Fruit fly (Drosophila melanogaster) whole organism, embryonic: ENCODE results near the gene psh.

ENCODE experiments used
- Ada2b ChIP-seq: fragments of 200-800 bp; sonication (Bioruptor generic); IDR thresholded peaks from 2 replicates; pipeline ENCODE4 v1.3.6; 2022; ENCODE audit warnings: missing biosample characterization, missing genetic modification characterization
- CG11456 ChIP-seq: fragments of 200-800 bp; sonication (Bioruptor generic); IDR thresholded peaks from 3 replicates; pipeline ENCODE4 v1.3.6; 2022; ENCODE audit warnings: missing biosample characterization, missing genetic modification characterization
- CG14050 ChIP-seq: fragments of 200-800 bp; sonication (Bioruptor generic); IDR thresholded peaks from 3 replicates; pipeline ENCODE4 v1.3.6; 2022; ENCODE audit warnings: missing biosample characterization, missing genetic modification characterization
- CG16779 ChIP-seq: fragments of 200-800 bp; sonication (Bioruptor generic); IDR thresholded peaks from 2 replicates; pipeline ENCODE4 v1.3.6; 2022; ENCODE audit warnings: missing biosample characterization, missing genetic modification characterization
- CG17328 ChIP-seq: fragments of 200-800 bp; sonication (Bioruptor generic); IDR thresholded peaks from 2 replicates; pipeline ENCODE4 v1.3.6; 2022; ENCODE audit warnings: missing biosample characterization, missing genetic modification characterization
- CG17359 ChIP-seq: fragments of 200-800 bp; sonication (Bioruptor generic); optimal IDR thresholded peaks from 3 replicates; lab custom pipeline; 2018; ENCODE audit warnings: missing biosample characterization, mild to moderate bottlenecking, missing genetic modification characterization, moderate library complexity
- CG17361 ChIP-seq: fragments of 200-800 bp; sonication (Bioruptor generic); IDR thresholded peaks from 3 replicates; pipeline ENCODE4 v1.3.6; 2022; ENCODE audit warnings: missing biosample characterization, missing genetic modification characterization
- CG17802 ChIP-seq: fragments of 200-800 bp; sonication (Bioruptor generic); optimal IDR thresholded peaks from 2 replicates; lab custom pipeline; 2018; ENCODE audit warnings: missing biosample characterization, mild to moderate bottlenecking, missing genetic modification characterization, moderate library complexity
- CG2129 ChIP-seq: fragments of 200-800 bp; sonication (Bioruptor generic); IDR thresholded peaks from 2 replicates; pipeline ENCODE4 v1.3.6; 2022; ENCODE audit warnings: missing biosample characterization, missing genetic modification characterization; ENCODE audit not compliant: partially characterized antibody
- CG2678 ChIP-seq: fragments of 200-800 bp; sonication (Bioruptor generic); optimal IDR thresholded peaks from 3 replicates; lab custom pipeline; 2019; ENCODE audit warnings: missing biosample characterization, mild to moderate bottlenecking, missing genetic modification characterization, moderate library complexity
- CG2875 ChIP-seq: fragments of 200-800 bp; sonication (Bioruptor generic); optimal IDR thresholded peaks from 2 replicates; lab custom pipeline; 2017; ENCODE audit warnings: missing biosample characterization, mild to moderate bottlenecking, missing genetic modification characterization, missing genetic modification reagents
- CG4730 ChIP-seq: fragments of 200-800 bp; sonication (Bioruptor generic); IDR thresholded peaks from 2 replicates; pipeline ENCODE4 v1.3.6; 2022; ENCODE audit warnings: missing biosample characterization, missing genetic modification characterization
- CG5180 ChIP-seq: fragments of 200-800 bp; sonication (Bioruptor generic); optimal IDR thresholded peaks from 3 replicates; lab custom pipeline; 2017; ENCODE audit warnings: missing biosample characterization, missing genetic modification characterization, mild to moderate bottlenecking, moderate library complexity, missing genetic modification reagents
- CG5953 ChIP-seq: fragments of 200-800 bp; sonication (Bioruptor generic); IDR thresholded peaks from 2 replicates; pipeline ENCODE4 v1.3.6; 2022; ENCODE audit warnings: missing biosample characterization, missing genetic modification characterization
- CG7987 ChIP-seq: fragments of 200-800 bp; sonication (Bioruptor generic); optimal IDR thresholded peaks from 2 replicates; lab custom pipeline; 2018; ENCODE audit warnings: missing biosample characterization, mild to moderate bottlenecking, missing genetic modification characterization, moderate library complexity
- CG8281 ChIP-seq: fragments of 200-800 bp; sonication (Bioruptor generic); optimal IDR thresholded peaks from 2 replicates; lab custom pipeline; 2018; ENCODE audit warnings: missing biosample characterization, mild to moderate bottlenecking, missing genetic modification characterization, moderate library complexity
- CG9609 ChIP-seq: fragments of 200-800 bp; sonication (Bioruptor generic); optimal IDR thresholded peaks from 3 replicates; lab custom pipeline; 2016; ENCODE audit warnings: missing biosample characterization, missing genetic modification characterization
- CG9727 ChIP-seq: fragments of 200-800 bp; sonication (Bioruptor generic); optimal IDR thresholded peaks from 3 replicates; lab custom pipeline; 2017; ENCODE audit warnings: missing biosample characterization, mild to moderate bottlenecking, missing genetic modification characterization
- Drgx ChIP-seq: fragments of 200-800 bp; sonication (Bioruptor generic); IDR thresholded peaks from 2 replicates; pipeline ENCODE4 v1.3.6; 2022; ENCODE audit warnings: missing biosample characterization, missing genetic modification characterization
- E2f2 ChIP-seq: fragments of 200-800 bp; sonication (Bioruptor generic); IDR thresholded peaks from 2 replicates; pipeline ENCODE4 v1.3.6; 2022; ENCODE audit warnings: missing biosample characterization, missing genetic modification characterization
- Fer2 ChIP-seq: fragments of 200-800 bp; sonication (Bioruptor generic); optimal IDR thresholded peaks from 2 replicates; lab custom pipeline; 2018; ENCODE audit warnings: missing biosample characterization, mild to moderate bottlenecking, missing genetic modification characterization, moderate library complexity
- Hand ChIP-seq: fragments of 200-800 bp; sonication (Bioruptor generic); optimal IDR thresholded peaks from 2 replicates; lab custom pipeline; 2017; ENCODE audit warnings: mild to moderate bottlenecking, missing biosample characterization, missing genetic modification reagents, missing genetic modification characterization
- Med ChIP-seq: fragments of 200-800 bp; sonication (Bioruptor generic); peaks from one replicate; lab custom pipeline; 2016; ENCODE audit warnings: missing biosample characterization, missing genetic modification characterization, mild to moderate bottlenecking, inconsistent platforms, moderate library complexity
- PHDP ChIP-seq: fragments of 200-800 bp; sonication (Bioruptor generic); optimal IDR thresholded peaks from 3 replicates; lab custom pipeline; 2018; ENCODE audit warnings: missing biosample characterization, mild to moderate bottlenecking, missing genetic modification characterization, moderate library complexity
- Scr ChIP-seq: fragments of 200-800 bp; sonication (Bioruptor generic); IDR thresholded peaks from 2 replicates; pipeline ENCODE4 v1.3.6; 2022; ENCODE audit warnings: missing biosample characterization, missing genetic modification characterization; ENCODE audit not compliant: partially characterized antibody
- Sox102F ChIP-seq: fragments of 200-800 bp; sonication (Bioruptor generic); optimal IDR thresholded peaks from 2 replicates; lab custom pipeline; 2018; ENCODE audit warnings: missing biosample characterization, mild to moderate bottlenecking, missing genetic modification characterization, moderate library complexity
- Spps ChIP-seq: fragments of 200-800 bp; sonication (Bioruptor generic); optimal IDR thresholded peaks from 2 replicates; lab custom pipeline; 2018; ENCODE audit warnings: missing biosample characterization, mild to moderate bottlenecking, missing genetic modification characterization
- Sry-δ ChIP-seq: fragments of 200-800 bp; sonication (Bioruptor generic); optimal IDR thresholded peaks from 2 replicates; lab custom pipeline; 2016; ENCODE audit warnings: missing biosample characterization, missing genetic modification characterization
- Ssrp ChIP-seq: fragments of 200-800 bp; sonication (Bioruptor generic); optimal IDR thresholded peaks from 2 replicates; lab custom pipeline; 2018; ENCODE audit warnings: missing biosample characterization, mild to moderate bottlenecking, missing genetic modification characterization, moderate library complexity
- bsh ChIP-seq, 2 experiments: fragments of 200-800 bp; sonication (Bioruptor generic); optimal IDR thresholded peaks; 2 replicates each; lab custom pipeline; 2017 to 2018; ENCODE audit warnings: mild to moderate bottlenecking in 2 of 2, missing biosample characterization in 2 of 2, missing genetic modification characterization in 2 of 2, moderate library complexity in 1 of 2
- chinmo ChIP-seq: fragments of 200-800 bp; sonication (Bioruptor generic); IDR thresholded peaks from 4 replicates; pipeline ENCODE4 v1.3.6; 2022; ENCODE audit warnings: missing biosample characterization, missing genetic modification characterization; ENCODE audit not compliant: partially characterized antibody
- crol ChIP-seq: fragments of 200-800 bp; sonication (Bioruptor generic); IDR thresholded peaks from 2 replicates; pipeline ENCODE4 v1.3.6; 2022; ENCODE audit warnings: missing biosample characterization, missing genetic modification characterization
- dmrt11E ChIP-seq: fragments of 200-800 bp; sonication (Bioruptor generic); optimal IDR thresholded peaks from 3 replicates; lab custom pipeline; 2018; ENCODE audit warnings: missing biosample characterization, mild to moderate bottlenecking, missing genetic modification characterization, moderate library complexity
- dpn ChIP-seq, 2 experiments: fragments of 200-800 bp; sonication (Bioruptor generic); optimal IDR thresholded peaks; 3 replicates each; lab custom pipeline; 2016; ENCODE audit warnings: missing biosample characterization in 2 of 2, missing genetic modification characterization in 2 of 2
- gem ChIP-seq: fragments of 200-800 bp; sonication (Bioruptor generic); optimal IDR thresholded peaks from 2 replicates; lab custom pipeline; 2019; ENCODE audit warnings: missing biosample characterization, mild to moderate bottlenecking, missing genetic modification characterization, moderate library complexity
- grn ChIP-seq: fragments of 200-800 bp; sonication (Bioruptor generic); optimal IDR thresholded peaks from 3 replicates; lab custom pipeline; 2017; ENCODE audit warnings: missing biosample characterization, missing genetic modification characterization
- hkb ChIP-seq, 2 experiments: fragments of 200-800 bp in 1 of 2; fragments of >200 bp in 1 of 2; sonication (Bioruptor generic) in 1 of 2; IDR thresholded peaks in 1 of 2; optimal IDR thresholded peaks in 1 of 2; 2 replicates each; pipeline versions ENCODE4 v1.3.6 to Lab custom; 2017 to 2022; ENCODE audit warnings: missing biosample characterization in 1 of 2, missing genetic modification characterization in 1 of 2
- hth ChIP-seq: fragments of >200 bp; optimal IDR thresholded peaks from 2 replicates; lab custom pipeline; 2017; ENCODE audit warnings: inconsistent platforms
- lov ChIP-seq, 2 experiments: fragments of 200-800 bp in 1 of 2; fragments of >200 bp in 1 of 2; sonication (Bioruptor generic) in 1 of 2; IDR thresholded peaks in 1 of 2; optimal IDR thresholded peaks in 1 of 2; 2 replicates in 1 of 2; 3 replicates in 1 of 2; pipeline versions ENCODE4 v1.3.6 to Lab custom; 2017 to 2022; ENCODE audit warnings: missing biosample characterization in 1 of 2, missing genetic modification characterization in 1 of 2
- pan ChIP-seq, 4 experiments: fragments of >200 bp in 3 of 4; fragments of 200-800 bp in 1 of 4; sonication (Bioruptor generic) in 1 of 4; optimal IDR thresholded peaks in 3 of 4; IDR thresholded peaks in 1 of 4; 2 replicates each; pipeline versions ENCODE4 v1.3.6 to Lab custom; 2017 to 2022; ENCODE audit warnings: missing biosample characterization in 2 of 4, missing genetic modification characterization in 2 of 4, mixed read lengths in 1 of 4
- pb ChIP-seq: fragments of 200-800 bp; sonication (Bioruptor generic); optimal IDR thresholded peaks from 3 replicates; lab custom pipeline; 2016; ENCODE audit warnings: missing biosample characterization, missing genetic modification characterization
- pfk ChIP-seq: fragments of 200-800 bp; sonication (Bioruptor generic); optimal IDR thresholded peaks from 2 replicates; lab custom pipeline; 2018; ENCODE audit warnings: missing biosample characterization, mild to moderate bottlenecking, missing genetic modification characterization, moderate library complexity
- row ChIP-seq: fragments of 200-800 bp; sonication (Bioruptor generic); IDR thresholded peaks from 3 replicates; pipeline ENCODE4 v1.3.6; 2022; ENCODE audit warnings: missing biosample characterization, missing genetic modification characterization
- slou ChIP-seq: fragments of 200-800 bp; sonication (Bioruptor generic); optimal IDR thresholded peaks from 3 replicates; lab custom pipeline; 2016; ENCODE audit warnings: missing biosample characterization, missing genetic modification characterization
- tgo ChIP-seq: fragments of 200-800 bp; sonication (Bioruptor generic); IDR thresholded peaks from 3 replicates; pipeline ENCODE4 v1.3.6; 2022; ENCODE audit warnings: missing biosample characterization, missing genetic modification characterization
- unpg ChIP-seq: fragments of 200-800 bp; sonication (Bioruptor generic); optimal IDR thresholded peaks from 3 replicates; lab custom pipeline; 2018; ENCODE audit warnings: missing biosample characterization, mild to moderate bottlenecking, missing genetic modification characterization, moderate library complexity

The psh gene

dm6 chrX:18520360-18520759 is 33.6 kb upstream of the psh start:
- TF ChIP-seq Med (GFP tag; lab: Kevin White, UChicago) (peak; percentile 37), CG8281 (tag; lab: Kevin White, UChicago) (peak; percentile 61), CG17802 (tag; lab: Kevin White, UChicago) (no peak), Drgx (GFP tag; lab: Robert Waterston, UW) (no peak), Spps (tag; lab: Kevin White, UChicago) (no peak), CG5180 (peak; percentile 94)

- TF ChIP-seq CG11456 (GFP tag; lab: Robert Waterston, UW) (peak; percentile 62; the same call in 1 of the 3 replicates), crol (GFP tag; lab: Robert Waterston, UW) (no peak), CG9609 (GFP tag; lab: Kevin White, UChicago) (peak; percentile 5), Sry-δ (peak; percentile 13), CG7987 (GFP tag; lab: Kevin White, UChicago) (no peak), Ssrp (tag; lab: Kevin White, UChicago) (peak; percentile 27), CG17328 (GFP tag; lab: Robert Waterston, UW) (peak; percentile 52; the same call in 1 of the 2 replicates), dmrt11E (peak; percentile 5), CG4730 (0 out of 2 replicates have a peak, but pooled peaks have one; percentile 7), Hand (GFP tag; lab: Kevin White, UChicago) (no peak), CG2129 (GFP tag; lab: Robert Waterston, UW) (no peak), tgo (0 out of 3 replicates have a peak, but pooled peaks have one; percentile 29), CG17359 (tag; lab: Kevin White, UChicago) (peak; percentile 92), pb (peak; percentile 7), hkb (optimal IDR thresholded peaks at IDR 0.05; lab: Kevin White, UChicago) (no peak), hkb (GFP tag; IDR thresholded peaks at IDR 0.05; lab: Robert Waterston, UW) (0 out of 2 replicates have a peak, but pooled peaks have one; percentile 30), E2f2 (GFP tag; lab: Robert Waterston, UW) (peak; percentile 39; the same call in 1 of the 2 replicates), Fer2 (no peak), PHDP (tag; lab: Kevin White, UChicago) (no peak), lov (optimal IDR thresholded peaks at IDR 0.05; lab: Kevin White, UChicago) (no peak), lov (GFP tag; IDR thresholded peaks at IDR 0.05; lab: Robert Waterston, UW) (0 out of 3 replicates have a peak, but pooled peaks have one; percentile 65), grn (GFP tag; lab: Kevin White, UChicago) (no peak), CG2875 (GFP tag; lab: Kevin White, UChicago) (peak; percentile 40), CG14050 (GFP tag; lab: Robert Waterston, UW) (no peak), slou (no peak), row (GFP tag; lab: Robert Waterston, UW) (peak; percentile 31; the same call in 1 of the 3 replicates), CG16779 (no peak), CG2678 (peak; percentile 8), CG17361 (GFP tag; lab: Robert Waterston, UW) (no peak), pan (optimal IDR thresholded peaks at IDR 0.05; lab: Kevin White, UChicago) (no peak), pan (GFP tag; optimal IDR thresholded peaks at IDR 0.05 in 1 of 2, IDR thresholded peaks at IDR 0.05 in 1 of 2) (peak in 1 of 2 experiments; percentile 56), hth (no peak), unpg (peak; percentile 29), Scr (GFP tag; lab: Robert Waterston, UW) (no peak), gem (peak; percentile 34), chinmo (GFP tag; lab: Robert Waterston, UW) (0 out of 4 replicates have a peak, but pooled peaks have one; percentile 35), Ada2b (0 out of 2 replicates have a peak, but pooled peaks have one; percentile 22), CG5953 (0 out of 2 replicates have a peak, but pooled peaks have one; percentile 8), dpn (GFP tag; optimal IDR thresholded peaks at IDR 0.05; lab: Kevin White, UChicago) (peak; percentile 23 to 47), bsh (GFP tag; optimal IDR thresholded peaks at IDR 0.05; lab: Kevin White, UChicago) (peak in 1 of 2 experiments; percentile 43), CG5180 (peak; percentile 45), CG9727 (GFP tag; lab: Kevin White, UChicago) (peak; percentile 20), Sox102F (GFP tag; lab: Kevin White, UChicago) (peak; percentile 45), pfk (peak; percentile 85)
Measured at dm6 chrX:18517415-18517814, 30.7 kb upstream of the psh start.
